Worm (Caenorhabditis elegans) whole organism, L1 larva: ENCODE results near the gene W08E12.7.

Source experiments
- C16A3.4 ChIP-seq: fragments of 150-350 bp; optimal IDR thresholded peaks from 2 replicates; lab custom pipeline; 2014; ENCODE audit warnings: missing biosample characterization, missing genetic modification characterization
- Y116A8C.19 ChIP-seq: sonication (generic microtip); optimal IDR thresholded peaks from 2 replicates; lab custom pipeline; 2016; ENCODE audit warnings: missing compliant biosample characterization, missing genetic modification characterization, borderline replicate concordance
- aha-1 ChIP-seq: fragments of 150-350 bp; optimal IDR thresholded peaks from 2 replicates; lab custom pipeline; 2014; ENCODE audit warnings: missing biosample characterization, missing genetic modification characterization
- aly-2 ChIP-seq: fragments of 150-350 bp; optimal IDR thresholded peaks from 2 replicates; lab custom pipeline; 2014; ENCODE audit warnings: missing biosample characterization, missing genetic modification characterization
- blmp-1 ChIP-seq: fragments of 150-350 bp; optimal IDR thresholded peaks from 2 replicates; lab custom pipeline; 2014; ENCODE audit warnings: missing biosample characterization, missing genetic modification characterization
- ceh-63 ChIP-seq: fragments of 200-800 bp; sonication (Bioruptor generic); optimal IDR thresholded peaks from 2 replicates; lab custom pipeline; 2018; ENCODE audit warnings: mild to moderate bottlenecking, missing genetic modification characterization, missing compliant biosample characterization
- ceh-8 ChIP-seq: fragments of 200-800 bp; sonication (Bioruptor generic); optimal IDR thresholded peaks from 2 replicates; lab custom pipeline; 2018; ENCODE audit warnings: mild to moderate bottlenecking, missing genetic modification characterization, moderate library complexity, missing compliant biosample characterization
- ceh-88 ChIP-seq: fragments of 200-800 bp; sonication (Bioruptor generic); IDR thresholded peaks from 2 replicates; pipeline ENCODE4 v1.3.6; 2022; ENCODE audit warnings: missing genetic modification characterization, missing compliant biosample characterization
- dpl-1 ChIP-seq, 3 experiments: fragments of 150-350 bp in 2 of 3; sonication (generic microtip) in 1 of 3; optimal IDR thresholded peaks; 2 replicates each; lab custom pipeline; 2014 to 2017; ENCODE audit warnings: missing biosample characterization in 3 of 3, missing genetic modification characterization in 3 of 3, missing genetic modification reagents in 3 of 3
- efl-1 ChIP-seq, 4 experiments: fragments of 150-350 bp; optimal IDR thresholded peaks in 3 of 4; peaks in 1 of 4; 1 replicate in 1 of 4; 2 replicates in 3 of 4; lab custom pipeline; 2014; ENCODE audit warnings: missing biosample characterization in 2 of 4, missing genetic modification characterization in 2 of 4, missing genetic modification reagents in 2 of 4
- egl-13 ChIP-seq: sonication (generic microtip); optimal IDR thresholded peaks from 2 replicates; lab custom pipeline; 2016; ENCODE audit warnings: missing genotype, missing genetic modification reagents, missing genetic modification characterization, missing compliant biosample characterization
- elt-2 ChIP-seq: sonication (generic microtip); optimal IDR thresholded peaks from 2 replicates; lab custom pipeline; 2016; ENCODE audit warnings: missing genetic modification characterization, mild to moderate bottlenecking, inconsistent platforms, missing compliant biosample characterization, missing genetic modification reagents
- elt-3 ChIP-seq, 6 experiments: fragments of 150-350 bp in 1 of 6; sonication (generic microtip); optimal IDR thresholded peaks; 2 replicates each; lab custom pipeline; 2017 to 2018; ENCODE audit warnings: missing biosample characterization in 6 of 6, missing genetic modification characterization in 6 of 6, inconsistent platforms in 1 of 6
- fkh-10 ChIP-seq: sonication (generic microtip); optimal IDR thresholded peaks from 2 replicates; lab custom pipeline; 2017; ENCODE audit warnings: missing biosample characterization, missing genetic modification reagents, missing genetic modification characterization
- fkh-4 ChIP-seq: sonication (generic microtip); optimal IDR thresholded peaks from 2 replicates; lab custom pipeline; 2016; ENCODE audit warnings: missing compliant biosample characterization, missing genetic modification characterization, borderline replicate concordance
- fos-1 ChIP-seq: fragments of 150-350 bp; optimal IDR thresholded peaks from 2 replicates; lab custom pipeline; 2014; ENCODE audit warnings: missing biosample characterization, missing genetic modification characterization
- grh-1 ChIP-seq: fragments of 200-800 bp; sonication (Bioruptor generic); IDR thresholded peaks from 2 replicates; pipeline ENCODE4 v1.3.6; 2022; ENCODE audit warnings: missing genetic modification reagents, missing genetic modification characterization, missing compliant biosample characterization
- hpl-2 ChIP-seq: fragments of 150-350 bp; optimal IDR thresholded peaks from 2 replicates; lab custom pipeline; 2014; ENCODE audit warnings: missing biosample characterization, missing genetic modification reagents, missing genetic modification characterization
- isw-1 ChIP-seq: fragments of 200-800 bp; sonication (Bioruptor generic); IDR thresholded peaks from 2 replicates; pipeline ENCODE4 v1.3.6; 2022; ENCODE audit warnings: missing genetic modification characterization, missing compliant biosample characterization
- jun-1 ChIP-seq: fragments of 150-350 bp; optimal IDR thresholded peaks from 2 replicates; lab custom pipeline; 2014; ENCODE audit warnings: missing biosample characterization, missing genetic modification reagents, missing genetic modification characterization
- lin-15B ChIP-seq: fragments of 150-350 bp; sonication (generic microtip); optimal IDR thresholded peaks from 3 replicates; lab custom pipeline; 2014; ENCODE audit warnings: missing biosample characterization, missing genetic modification characterization
- lin-35 ChIP-seq, 2 experiments: fragments of 150-350 bp; optimal IDR thresholded peaks; 2 replicates each; lab custom pipeline; 2014; ENCODE audit warnings: missing biosample characterization in 2 of 2, missing genetic modification characterization in 2 of 2, missing genetic modification reagents in 2 of 2
- lin-39 ChIP-seq: fragments of 150-350 bp; optimal IDR thresholded peaks from 2 replicates; lab custom pipeline; 2014; ENCODE audit warnings: missing biosample characterization, missing genetic modification reagents, missing genetic modification characterization
- mab-9 ChIP-seq: fragments of 200-800 bp; sonication (Bioruptor generic); IDR thresholded peaks from 2 replicates; pipeline ENCODE4 v1.3.6; 2022; ENCODE audit warnings: missing genetic modification reagents, missing genetic modification characterization, missing compliant biosample characterization
- nhr-19 ChIP-seq: fragments of 200-800 bp; sonication (Bioruptor generic); conservative IDR thresholded peaks from 2 replicates; pipeline ENCODE4 v1.3.6; 2022; ENCODE audit warnings: missing genetic modification characterization, missing compliant biosample characterization
- nhr-47 ChIP-seq: sonication (generic microtip); optimal IDR thresholded peaks from 2 replicates; lab custom pipeline; 2016; ENCODE audit warnings: mild to moderate bottlenecking, missing genetic modification characterization, moderate library complexity, missing compliant biosample characterization
- nhr-71 ChIP-seq: sonication (generic microtip); optimal IDR thresholded peaks from 2 replicates; lab custom pipeline; 2016; ENCODE audit warnings: mild to moderate bottlenecking, missing genetic modification characterization, moderate library complexity, missing compliant biosample characterization
- nhr-85 ChIP-seq: sonication (generic microtip); peaks from one replicate; lab custom pipeline; 2016; ENCODE audit warnings: missing genetic modification characterization, inconsistent platforms, missing compliant biosample characterization
- nhr-90 ChIP-seq: sonication (generic microtip); optimal IDR thresholded peaks from 2 replicates; lab custom pipeline; 2016; ENCODE audit warnings: mild to moderate bottlenecking, missing genetic modification characterization, missing compliant biosample characterization; ENCODE audit not compliant: poor library complexity
- rnt-1 ChIP-seq: sonication (generic microtip); optimal IDR thresholded peaks from 2 replicates; lab custom pipeline; 2016; ENCODE audit warnings: mild to moderate bottlenecking, missing genetic modification characterization, moderate library complexity, missing compliant biosample characterization
- skn-1 ChIP-seq: fragments of 150-350 bp; optimal IDR thresholded peaks from 2 replicates; lab custom pipeline; 2014; ENCODE audit warnings: missing biosample characterization, missing genetic modification characterization
- sox-4 ChIP-seq: sonication (generic microtip); optimal IDR thresholded peaks from 2 replicates; lab custom pipeline; 2016; ENCODE audit warnings: missing genetic modification characterization, missing compliant biosample characterization
- sup-37 ChIP-seq: fragments of 200-800 bp; sonication (Bioruptor generic); optimal IDR thresholded peaks from 2 replicates; lab custom pipeline; 2018; ENCODE audit warnings: mild to moderate bottlenecking, missing genetic modification characterization, missing compliant biosample characterization
- swsn-7 ChIP-seq: sonication (generic microtip); optimal IDR thresholded peaks from 2 replicates; lab custom pipeline; 2016; ENCODE audit warnings: missing genetic modification characterization, missing compliant biosample characterization
- tbx-2 ChIP-seq: sonication (generic microtip); optimal IDR thresholded peaks from 2 replicates; lab custom pipeline; 2016; ENCODE audit warnings: missing genetic modification characterization, missing compliant biosample characterization
- unc-62 ChIP-seq: fragments of 150-350 bp; optimal IDR thresholded peaks from 2 replicates; lab custom pipeline; 2014; ENCODE audit warnings: missing biosample characterization, missing genetic modification reagents, missing genetic modification characterization
- unc-86 ChIP-seq: sonication (generic microtip); optimal IDR thresholded peaks from 2 replicates; lab custom pipeline; 2016; ENCODE audit warnings: missing genetic modification characterization, missing compliant biosample characterization
- xbp-1 ChIP-seq: sonication (generic microtip); optimal IDR thresholded peaks from 2 replicates; lab custom pipeline; 2016; ENCODE audit warnings: missing genetic modification characterization, missing compliant biosample characterization
- zag-1 ChIP-seq: fragments of 150-350 bp; optimal IDR thresholded peaks from 2 replicates; lab custom pipeline; 2014; ENCODE audit warnings: missing biosample characterization, missing genetic modification characterization
- ztf-4 ChIP-seq: fragments of 150-350 bp; optimal IDR thresholded peaks from 2 replicates; lab custom pipeline; 2014; ENCODE audit warnings: missing biosample characterization, missing genetic modification characterization

The W08E12.7 gene

DNA sequence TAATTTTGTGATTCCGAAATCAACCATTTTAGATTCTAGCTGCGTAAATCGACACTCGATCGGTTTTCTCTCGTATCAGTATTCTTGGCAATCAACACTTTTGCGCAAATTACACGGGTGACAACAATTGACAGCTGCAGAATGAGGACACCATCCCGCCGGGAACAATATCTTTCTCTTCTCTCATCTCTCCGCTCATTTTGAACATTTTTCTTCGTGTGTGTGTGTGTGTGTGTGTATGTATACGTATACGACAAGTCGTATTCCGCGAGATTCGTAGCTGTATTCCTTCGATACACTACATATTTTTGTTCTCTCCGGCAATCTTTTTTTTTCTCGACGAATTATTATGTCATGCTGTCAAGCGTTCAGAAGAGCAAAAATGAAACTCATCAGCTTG is 38.1 kb upstream of the W08E12.7 start (continued):
- TF ChIP-seq zag-1 (tag; lab: Kevin White, UChicago) (no peak), rnt-1 (tag; lab: Kevin White, UChicago) (no peak), xbp-1 (no peak), tbx-2 (tag; lab: Kevin White, UChicago) (no peak), C16A3.4 (tag; lab: Kevin White, UChicago) (no peak), ceh-88 (GFP tag; lab: Robert Waterston, UW) (no peak), nhr-71 (tag; lab: Kevin White, UChicago) (no peak), fkh-10 (no peak), mab-9 (GFP tag; lab: Robert Waterston, UW) (no peak), fkh-4 (tag; lab: Kevin White, UChicago) (no peak), lin-39 (tag; lab: Kevin White, UChicago) (no peak), aha-1 (tag; lab: Kevin White, UChicago) (no peak), isw-1 (no peak), elt-3 (tag; optimal IDR thresholded peaks at IDR 0.05; lab: Kevin White, UChicago) (peak in 2 of 6 experiments; percentile 16 to 41), fos-1 (no peak), hpl-2 (GFP tag; lab: Kevin White, UChicago) (no peak), ceh-63 (GFP tag; lab: Kevin White, UChicago) (no peak), lin-35 (GFP tag; optimal IDR thresholded peaks at IDR 0.05; lab: Kevin White, UChicago) (peak in 1 of 2 experiments; percentile 9)
- TF ChIP-seq, all 84 proteins: peak for 6

DNA sequence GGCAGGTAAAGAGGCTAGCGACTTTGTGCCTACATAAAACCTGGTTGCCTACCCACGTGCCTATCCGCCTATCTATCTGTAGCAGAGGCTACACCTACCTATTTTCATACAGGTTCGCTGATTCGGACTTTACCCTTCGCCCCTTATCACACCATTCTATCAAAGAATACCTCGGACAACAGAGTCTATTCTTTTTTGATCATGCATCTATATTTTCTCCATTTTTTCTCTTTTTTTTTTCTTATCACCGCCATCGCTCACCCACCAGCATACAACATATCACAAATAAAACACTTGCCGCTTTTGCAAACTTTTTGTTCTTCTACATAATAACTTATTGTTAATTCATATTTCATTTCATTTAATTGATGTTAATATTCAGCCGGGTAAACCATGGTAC is 36.4 kb upstream of the W08E12.7 start, which contains the start of gene T26C12.1:
T26C12.1 (plus strand) TSS at position 383 of the 400 bp plus-strand sequence.
- no peak for TF ChIP-seq ceh-8
- TF ChIP-seq efl-1 (optimal IDR thresholded peaks at IDR 0.05; lab: Kevin White, UChicago) = no peak
- peak in 1 of 2 experiments; percentile 14 for TF ChIP-seq efl-1 (GFP tag; optimal IDR thresholded peaks at IDR 0.05 in 1 of 2; lab: Kevin White, UChicago)
- no peak for TF ChIP-seq jun-1
- no peak for TF ChIP-seq skn-1 (tag; lab: Kevin White, UChicago)
- TF ChIP-seq egl-13 (tag; lab: Kevin White, UChicago) = no peak
- no peak for TF ChIP-seq nhr-85 (tag; lab: Kevin White, UChicago)
- TF ChIP-seq elt-3 (tag; optimal IDR thresholded peaks at IDR 0.05; lab: Kevin White, UChicago) = no peak
- TF ChIP-seq elt-2 (tag; lab: Kevin White, UChicago) = peak; percentile 41
- TF ChIP-seq isw-1 = no peak
- TF ChIP-seq nhr-90 (tag; lab: Kevin White, UChicago) = peak; percentile 19
- no peak for TF ChIP-seq aly-2 (tag; lab: Kevin White, UChicago)
- no peak for TF ChIP-seq dpl-1 (GFP tag; optimal IDR thresholded peaks at IDR 0.05; lab: Kevin White, UChicago)
- no peak for TF ChIP-seq nhr-19 (GFP tag; lab: Robert Waterston, UW)
- TF ChIP-seq, all 84 proteins: peak for 3

DNA sequence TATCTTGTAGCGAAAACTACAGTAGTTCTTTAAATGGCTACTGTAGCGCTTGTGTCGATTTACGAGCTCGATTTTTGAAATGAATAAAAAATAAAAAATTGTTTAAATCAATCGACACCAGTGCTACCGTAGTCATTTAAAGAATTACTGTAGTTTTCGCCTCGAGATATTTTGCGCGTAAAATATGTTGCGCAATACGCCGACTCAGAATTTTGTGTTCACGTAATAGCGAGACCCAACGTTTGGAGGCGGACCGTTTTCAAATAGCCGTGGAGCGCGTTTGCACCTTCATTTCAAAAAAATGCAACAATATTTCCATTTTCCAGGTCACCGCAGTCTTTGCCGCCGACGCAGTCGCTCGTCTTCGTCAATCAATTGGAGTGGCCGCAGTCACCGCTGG is 34.7 kb upstream of the W08E12.7 start:
- TF ChIP-seq isw-1 (no peak), Y116A8C.19 (tag; lab: Kevin White, UChicago) (no peak), unc-62 (GFP tag; lab: Kevin White, UChicago) (no peak), fkh-10 (no peak), grh-1 (no peak), sup-37 (GFP tag; lab: Kevin White, UChicago) (no peak), lin-39 (tag; lab: Kevin White, UChicago) (no peak), ztf-4 (tag; lab: Kevin White, UChicago) (no peak), blmp-1 (tag; lab: Kevin White, UChicago) (no peak), lin-15B (tag; lab: Kevin White, UChicago) (no peak), swsn-7 (no peak), nhr-19 (GFP tag; lab: Robert Waterston, UW) (no peak), nhr-47 (tag; lab: Kevin White, UChicago) (no peak), sox-4 (no peak), unc-86 (tag; lab: Kevin White, UChicago) (no peak), jun-1 (no peak)
